Worm (Caenorhabditis elegans) whole organism, late embryonic: ENCODE data around the gene K11H12.11.

Experiments used
- C38D4.7 ChIP-seq: fragments of 200-800 bp; sonication (Bioruptor generic); optimal IDR thresholded peaks from 2 replicates; lab custom pipeline; 2018; ENCODE audit warnings: mild to moderate bottlenecking, missing genetic modification characterization, moderate library complexity, missing compliant biosample characterization
- F13H6.1 ChIP-seq: sonication (generic microtip); optimal IDR thresholded peaks from 2 replicates; lab custom pipeline; 2016; ENCODE audit warnings: missing genetic modification characterization, missing compliant biosample characterization
- K02D7.2 ChIP-seq: sonication (generic microtip); optimal IDR thresholded peaks from 2 replicates; lab custom pipeline; 2017; ENCODE audit warnings: mild to moderate bottlenecking, missing genetic modification characterization, missing compliant biosample characterization
- Y22D7AL.16 ChIP-seq: sonication (generic microtip); optimal IDR thresholded peaks from 2 replicates; lab custom pipeline; 2016; ENCODE audit warnings: missing genetic modification characterization, missing compliant biosample characterization
- ahr-1 ChIP-seq: sonication (generic microtip); optimal IDR thresholded peaks from 2 replicates; lab custom pipeline; 2016; ENCODE audit warnings: missing genetic modification characterization, missing compliant biosample characterization
- ceh-14 ChIP-seq: sonication (generic microtip); optimal IDR thresholded peaks from 2 replicates; lab custom pipeline; 2016; ENCODE audit warnings: missing genotype, missing genetic modification characterization, missing compliant biosample characterization
- ceh-18 ChIP-seq: sonication (generic microtip); optimal IDR thresholded peaks from 2 replicates; lab custom pipeline; 2016; ENCODE audit warnings: missing genetic modification characterization, missing compliant biosample characterization
- ceh-19 ChIP-seq: fragments of 200-800 bp; sonication (Bioruptor generic); optimal IDR thresholded peaks from 2 replicates; lab custom pipeline; 2018; ENCODE audit warnings: mild to moderate bottlenecking, missing genetic modification characterization, missing compliant biosample characterization
- ceh-2 ChIP-seq: sonication (generic microtip); optimal IDR thresholded peaks from 2 replicates; lab custom pipeline; 2016; ENCODE audit warnings: missing genotype, missing genetic modification characterization, missing compliant biosample characterization
- ceh-22 ChIP-seq: sonication (generic microtip); optimal IDR thresholded peaks from 2 replicates; lab custom pipeline; 2017; ENCODE audit warnings: missing biosample characterization, missing genetic modification characterization
- ceh-24 ChIP-seq: sonication (generic microtip); optimal IDR thresholded peaks from 2 replicates; lab custom pipeline; 2016; ENCODE audit warnings: mild to moderate bottlenecking, missing genetic modification characterization, missing compliant biosample characterization
- ceh-45 ChIP-seq: fragments of 200-800 bp; sonication (Bioruptor generic); IDR thresholded peaks from 2 replicates; pipeline ENCODE4 v1.3.6; 2022; ENCODE audit warnings: missing genetic modification reagents, missing genetic modification characterization, missing compliant biosample characterization
- ceh-48 ChIP-seq: sonication (generic microtip); optimal IDR thresholded peaks from 2 replicates; lab custom pipeline; 2016; ENCODE audit warnings: missing genetic modification characterization, inconsistent platforms, missing compliant biosample characterization
- ceh-9 ChIP-seq: sonication (generic microtip); optimal IDR thresholded peaks from 2 replicates; lab custom pipeline; 2016; ENCODE audit warnings: mild to moderate bottlenecking, missing genetic modification characterization, inconsistent platforms, missing compliant biosample characterization
- che-1 ChIP-seq: sonication (generic microtip); optimal IDR thresholded peaks from 2 replicates; lab custom pipeline; 2016; ENCODE audit warnings: mild to moderate bottlenecking, missing genetic modification characterization, missing compliant biosample characterization
- dve-1 ChIP-seq: sonication (generic microtip); optimal IDR thresholded peaks from 2 replicates; lab custom pipeline; 2017; ENCODE audit warnings: antibody characterized with exemption, mild to moderate bottlenecking, missing genetic modification characterization, missing compliant biosample characterization
- elt-4 ChIP-seq: sonication (generic microtip); optimal IDR thresholded peaks from 2 replicates; lab custom pipeline; 2016; ENCODE audit warnings: missing genetic modification characterization, missing compliant biosample characterization
- eyg-1 ChIP-seq: sonication (generic microtip); optimal IDR thresholded peaks from 2 replicates; lab custom pipeline; 2016; ENCODE audit warnings: missing genotype, missing genetic modification characterization, missing compliant biosample characterization
- gmeb-2 ChIP-seq: sonication (generic microtip); optimal IDR thresholded peaks from 2 replicates; lab custom pipeline; 2016; ENCODE audit warnings: missing genetic modification characterization, inconsistent platforms, missing compliant biosample characterization
- hlh-13 ChIP-seq: fragments of 200-800 bp; sonication (Bioruptor generic); optimal IDR thresholded peaks from 2 replicates; lab custom pipeline; 2018; ENCODE audit warnings: mild to moderate bottlenecking, missing genetic modification characterization, missing compliant biosample characterization
- hlh-15 ChIP-seq: sonication (generic microtip); optimal IDR thresholded peaks from 2 replicates; lab custom pipeline; 2016; ENCODE audit warnings: missing genetic modification characterization, missing compliant biosample characterization
- hlh-30 ChIP-seq: sonication (generic microtip); optimal IDR thresholded peaks from 2 replicates; lab custom pipeline; 2017; ENCODE audit warnings: antibody characterized with exemption, missing genetic modification characterization, missing compliant biosample characterization; ENCODE audit not compliant: insufficient read depth
- hlh-6 ChIP-seq: sonication (generic microtip); optimal IDR thresholded peaks from 2 replicates; lab custom pipeline; 2016; ENCODE audit warnings: missing genotype, missing genetic modification characterization, missing compliant biosample characterization
- lim-6 ChIP-seq: sonication (generic microtip); optimal IDR thresholded peaks from 2 replicates; lab custom pipeline; 2016; ENCODE audit warnings: missing genetic modification characterization, missing compliant biosample characterization
- madf-2 ChIP-seq: sonication (generic microtip); optimal IDR thresholded peaks from 2 replicates; lab custom pipeline; 2017; ENCODE audit warnings: missing genetic modification characterization, missing compliant biosample characterization
- nhr-11 ChIP-seq: fragments of 150-350 bp; optimal IDR thresholded peaks from 2 replicates; lab custom pipeline; 2014; ENCODE audit warnings: missing biosample characterization, missing genetic modification characterization
- nhr-232 ChIP-seq: sonication (generic microtip); optimal IDR thresholded peaks from 2 replicates; lab custom pipeline; 2016; ENCODE audit warnings: missing genetic modification characterization, missing compliant biosample characterization
- npax-4 ChIP-seq: sonication (generic microtip); optimal IDR thresholded peaks from 2 replicates; lab custom pipeline; 2016; ENCODE audit warnings: missing genetic modification characterization, missing compliant biosample characterization
- pat-9 ChIP-seq: fragments of 200-800 bp; sonication (Bioruptor generic); optimal IDR thresholded peaks from 2 replicates; lab custom pipeline; 2018; ENCODE audit warnings: mild to moderate bottlenecking, missing genetic modification characterization, moderate library complexity, missing compliant biosample characterization
- pax-1 ChIP-seq: fragments of 150-350 bp; optimal IDR thresholded peaks from 2 replicates; lab custom pipeline; 2014; ENCODE audit warnings: missing biosample characterization, missing genetic modification characterization
- pha-2 ChIP-seq: sonication (generic microtip); optimal IDR thresholded peaks from 2 replicates; lab custom pipeline; 2017; ENCODE audit warnings: mild to moderate bottlenecking, missing genetic modification characterization, missing compliant biosample characterization
- pros-1 ChIP-seq: fragments of 150-350 bp; optimal IDR thresholded peaks from 2 replicates; lab custom pipeline; 2014; ENCODE audit warnings: missing biosample characterization, missing genetic modification reagents, missing genetic modification characterization
- sdc-2 ChIP-seq: sonication (generic microtip); optimal IDR thresholded peaks from 2 replicates; lab custom pipeline; 2016; ENCODE audit warnings: missing genotype, missing genetic modification characterization, missing compliant biosample characterization
- sox-2 ChIP-seq: fragments of 200-800 bp; sonication (Bioruptor generic); IDR thresholded peaks from 2 replicates; pipeline ENCODE4 v1.3.6; 2022; ENCODE audit warnings: missing genetic modification reagents, missing genetic modification characterization, missing compliant biosample characterization
- sox-4 ChIP-seq: sonication (generic microtip); optimal IDR thresholded peaks from 2 replicates; lab custom pipeline; 2017; ENCODE audit warnings: mild to moderate bottlenecking, missing genetic modification characterization, inconsistent platforms, missing compliant biosample characterization
- syd-9 ChIP-seq: sonication (generic microtip); optimal IDR thresholded peaks from 2 replicates; lab custom pipeline; 2016; ENCODE audit warnings: mild to moderate bottlenecking, missing genetic modification characterization, moderate library complexity, missing compliant biosample characterization
- tbx-2 ChIP-seq: sonication (generic microtip); optimal IDR thresholded peaks from 2 replicates; lab custom pipeline; 2016; ENCODE audit warnings: missing genetic modification characterization, missing compliant biosample characterization
- tbx-7 ChIP-seq: sonication (generic microtip); optimal IDR thresholded peaks from 2 replicates; lab custom pipeline; 2016; ENCODE audit warnings: missing genotype, missing genetic modification characterization, missing compliant biosample characterization
- ttx-3 ChIP-seq: sonication (generic microtip); optimal IDR thresholded peaks from 2 replicates; lab custom pipeline; 2016; ENCODE audit warnings: missing genetic modification reagents, missing genetic modification characterization, missing compliant biosample characterization
- unc-3 ChIP-seq, 2 experiments: fragments of 200-800 bp in 1 of 2; sonication (Bioruptor generic) in 1 of 2; sonication (generic microtip) in 1 of 2; conservative IDR thresholded peaks in 1 of 2; optimal IDR thresholded peaks in 1 of 2; 2 replicates each; pipeline versions ENCODE4 v1.3.6 to Lab custom; 2016 to 2022; ENCODE audit warnings: missing compliant biosample characterization in 2 of 2, missing genetic modification characterization in 2 of 2, missing genetic modification reagents in 1 of 2
- unc-42 ChIP-seq: sonication (generic microtip); optimal IDR thresholded peaks from 2 replicates; lab custom pipeline; 2016; ENCODE audit warnings: missing genotype, missing genetic modification characterization, missing compliant biosample characterization
- unc-55 ChIP-seq: sonication (generic microtip); optimal IDR thresholded peaks from 2 replicates; lab custom pipeline; 2017; ENCODE audit warnings: missing biosample characterization, missing genetic modification reagents, missing genetic modification characterization
- unc-86 ChIP-seq: sonication (generic microtip); optimal IDR thresholded peaks from 2 replicates; lab custom pipeline; 2016; ENCODE audit warnings: missing genetic modification characterization, missing compliant biosample characterization
- ztf-16 ChIP-seq: sonication (generic microtip); optimal IDR thresholded peaks from 2 replicates; lab custom pipeline; 2017; ENCODE audit warnings: missing genetic modification characterization, missing compliant biosample characterization

K11H12.11 gene

DNA sequence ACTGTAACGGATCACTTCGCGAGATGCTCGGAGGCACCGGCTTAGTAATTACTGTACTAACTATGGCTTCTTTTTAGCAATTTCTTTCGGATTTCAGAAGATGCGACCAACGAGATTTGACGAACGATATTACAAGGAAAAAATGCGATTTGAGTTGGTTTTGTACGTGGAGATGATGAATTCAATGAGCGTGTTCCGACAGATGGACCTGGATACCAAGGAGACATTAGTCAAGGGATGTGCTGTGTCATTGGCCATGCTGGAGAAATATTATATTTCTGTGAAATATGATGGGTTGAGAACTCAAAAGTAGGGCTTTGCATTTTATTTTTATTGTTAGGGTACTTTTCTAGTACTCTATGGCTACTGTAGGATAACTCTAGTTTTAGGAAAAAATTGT is 39.8 kb downstream of the K11H12.11 start:
- TF ChIP-seq ceh-18 (tag; lab: Kevin White, UChicago) (no peak), ahr-1 (tag; lab: Kevin White, UChicago) (no peak), ceh-2 (tag; lab: Kevin White, UChicago) (no peak), ceh-22 (tag; lab: Kevin White, UChicago) (no peak), pha-2 (tag; lab: Kevin White, UChicago) (no peak), npax-4 (no peak), unc-86 (tag; lab: Kevin White, UChicago) (no peak), C38D4.7 (no peak), ttx-3 (no peak), syd-9 (tag; lab: Kevin White, UChicago) (no peak), eyg-1 (tag; lab: Kevin White, UChicago) (no peak), pax-1 (tag; lab: Kevin White, UChicago) (no peak)
- TF ChIP-seq, all 69 proteins: peak for 0

DNA sequence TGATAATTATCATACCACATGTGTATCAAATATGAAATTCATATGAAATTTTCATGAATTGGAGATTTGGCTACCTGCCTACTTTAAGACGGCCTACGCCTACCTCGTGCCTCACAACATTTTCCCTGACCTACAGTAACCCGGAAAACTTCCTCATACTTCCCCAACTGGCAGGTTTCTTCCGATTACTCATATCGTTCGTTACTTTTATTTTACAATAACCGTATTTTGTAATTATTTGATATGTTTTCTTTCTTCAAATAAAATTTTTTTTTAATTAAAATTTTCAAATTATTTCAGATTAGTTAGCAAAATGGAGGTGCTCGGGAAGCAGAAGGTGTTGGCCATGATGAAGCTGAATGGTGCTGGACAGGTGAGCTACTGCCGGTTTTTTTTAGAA is 43.1 kb downstream of the K11H12.11 start, which contains the start of gene nhr-76:
Gene nhr-76 (plus strand): TSS at position 301 of the 400 bp plus-strand sequence.
- TF ChIP-seq pha-2 (tag; lab: Kevin White, UChicago) (no peak), unc-55 (GFP tag; lab: Kevin White, UChicago) (no peak), che-1 (no peak), ceh-45 (GFP tag; lab: Robert Waterston, UW) (no peak), C38D4.7 (no peak), Y22D7AL.16 (no peak)

DNA sequence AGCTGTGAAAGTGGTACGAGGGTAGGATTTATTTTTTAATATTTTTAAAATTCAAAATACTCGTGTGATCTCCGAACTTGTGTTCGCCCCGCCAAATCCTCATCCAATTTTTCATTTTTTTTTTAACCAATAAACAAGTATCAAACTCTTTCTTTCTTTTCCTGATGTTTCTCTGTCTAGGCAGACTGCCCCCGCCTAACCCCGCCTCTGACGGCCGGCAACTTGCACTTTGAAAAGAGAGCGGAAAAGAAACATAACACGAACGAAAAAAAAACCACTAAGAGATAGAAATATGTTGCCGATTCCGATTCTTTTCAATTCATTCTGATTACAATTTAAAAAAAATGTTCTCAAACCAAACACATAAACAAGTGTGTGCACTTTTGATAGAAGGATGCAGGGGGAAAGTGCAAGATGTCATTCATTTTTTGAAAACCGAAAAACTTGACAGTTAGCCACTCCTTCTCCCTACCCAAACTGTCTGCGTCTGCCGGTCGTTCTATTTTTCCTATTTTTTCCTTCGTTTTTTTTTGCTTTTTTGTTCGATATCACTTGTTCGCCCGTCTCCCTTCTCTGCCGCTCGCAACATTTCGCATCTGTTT is 44.3 kb downstream of the K11H12.11 start:
- TF ChIP-seq gmeb-2 (tag; lab: Kevin White, UChicago) (no peak), dve-1 (tag; lab: Kevin White, UChicago) (no peak), hlh-6 (tag; lab: Kevin White, UChicago) (no peak), pros-1 (tag; lab: Kevin White, UChicago) (no peak), nhr-11 (tag; lab: Kevin White, UChicago) (no peak), pax-1 (tag; lab: Kevin White, UChicago) (no peak), tbx-7 (tag; lab: Kevin White, UChicago) (no peak), che-1 (no peak), pat-9 (tag; lab: Kevin White, UChicago) (no peak), hlh-30 (tag; lab: Kevin White, UChicago) (no peak), elt-4 (tag; lab: Kevin White, UChicago) (no peak), F13H6.1 (tag; lab: Kevin White, UChicago) (no peak), ceh-48 (no peak), tbx-2 (tag; lab: Kevin White, UChicago) (no peak), madf-2 (tag; lab: Kevin White, UChicago) (no peak), sox-2 (no peak), hlh-13 (GFP tag; lab: Kevin White, UChicago) (no peak), K02D7.2 (tag; lab: Kevin White, UChicago) (no peak), unc-3 (GFP tag; conservative IDR thresholded peaks at IDR 0.05; lab: Robert Waterston, UW) (no peak), unc-3 (tag; optimal IDR thresholded peaks at IDR 0.05; lab: Kevin White, UChicago) (no peak)

DNA sequence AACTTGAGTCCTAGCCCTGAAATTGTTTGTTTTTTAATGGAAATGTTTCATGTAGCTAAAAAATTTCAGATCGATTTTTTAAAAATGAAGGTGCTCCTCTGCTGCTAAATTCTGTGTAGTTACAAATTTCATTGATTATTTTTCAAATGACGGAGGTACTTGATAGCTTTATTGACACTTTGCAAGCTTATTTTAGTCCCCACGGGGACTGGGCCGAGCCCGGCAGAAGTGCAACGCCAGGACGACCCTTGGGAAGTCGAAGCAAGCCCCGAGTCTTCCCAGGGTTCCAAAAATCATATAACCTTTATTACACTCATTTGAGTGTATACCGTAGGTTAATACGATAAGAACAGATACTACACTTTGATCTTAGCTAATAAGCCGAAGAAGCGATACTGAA is 46.5 kb downstream of the K11H12.11 start:
- no peak for TF ChIP-seq sox-4
- no peak for TF ChIP-seq ceh-9 (tag; lab: Kevin White, UChicago)
- no peak for TF ChIP-seq ahr-1 (tag; lab: Kevin White, UChicago)
- no peak for TF ChIP-seq ceh-24 (tag; lab: Kevin White, UChicago)
- TF ChIP-seq tbx-2 (tag; lab: Kevin White, UChicago), result no peak
- no peak for TF ChIP-seq ceh-14 (tag; lab: Kevin White, UChicago)
- no peak for TF ChIP-seq unc-3 (GFP tag; conservative IDR thresholded peaks at IDR 0.05; lab: Robert Waterston, UW)
- TF ChIP-seq unc-3 (tag; optimal IDR thresholded peaks at IDR 0.05; lab: Kevin White, UChicago), result no peak
- no peak for TF ChIP-seq gmeb-2 (tag; lab: Kevin White, UChicago)
- TF ChIP-seq sdc-2 (tag; lab: Kevin White, UChicago), result no peak
- TF ChIP-seq ceh-19 (GFP tag; lab: Kevin White, UChicago), result no peak
- no peak for TF ChIP-seq ztf-16
- no peak for TF ChIP-seq unc-42 (tag; lab: Kevin White, UChicago)
- TF ChIP-seq F13H6.1 (tag; lab: Kevin White, UChicago), result no peak
- TF ChIP-seq tbx-7 (tag; lab: Kevin White, UChicago), result no peak
- TF ChIP-seq sox-2, result no peak
- no peak for TF ChIP-seq hlh-15 (tag; lab: Kevin White, UChicago)
- TF ChIP-seq lim-6, result no peak
- no peak for TF ChIP-seq ceh-45 (GFP tag; lab: Robert Waterston, UW)
- no peak for TF ChIP-seq nhr-232
